Worm (Caenorhabditis elegans): ENCODE results near the gene xtr-2.

Gene xtr-2

DNA sequence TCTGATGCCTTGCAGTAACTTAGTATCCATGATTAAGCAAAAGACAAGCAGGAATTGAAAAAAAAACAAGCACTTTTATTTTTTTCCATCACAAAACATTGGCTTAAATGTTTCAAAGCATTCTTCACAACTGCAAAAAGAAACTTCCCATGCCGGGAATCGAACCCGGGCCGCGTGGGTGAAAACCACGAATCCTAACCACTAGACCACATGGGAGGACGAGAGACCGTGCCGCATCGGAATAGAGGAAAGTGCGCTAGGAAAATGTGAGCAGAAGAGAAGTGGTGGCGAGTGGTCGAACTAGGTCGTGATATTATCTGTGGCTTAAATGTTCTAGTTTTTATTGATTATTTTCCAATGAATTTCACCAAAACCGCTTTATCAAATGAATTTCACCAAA is 52.1 kb downstream of the xtr-2 start (continued):
- TF ChIP-seq hlh-17 (GFP tag; optimal IDR thresholded peaks at IDR 0.05; ENCODE audit: borderline replicate concordance) (no peak), egl-27 (tag; optimal IDR thresholded peaks at IDR 0.05) (no peak)

Measured in whole organism, L1 larva.